In genomic region chr3L:7544639-7545183, dm6 we compare ENCODE assay signal across 4 fruit fly cellular contexts.
TF ChIP-seq lines count a peak whose summit lies in the region.

No protein-coding gene starts in this region.

- no peak for TF ChIP-seq CTCF in whole organism, embryonic (GFP tag; optimal IDR thresholded peaks at IDR 0.05; lab: Kevin White, UChicago)

TF ChIP-seq in whole organism, adult, 20 proteins besides CTCF, POLR2A, EP300 and RAD21:
- TF ChIP-seq CG33017 (tag; optimal IDR thresholded peaks at IDR 0.05; lab: Kevin White, UChicago) (no peak), kay (GFP tag; lab: Kevin White, UChicago; ENCODE audit: borderline replicate concordance) (peak; percentile 56), Hr96 (GFP tag; optimal IDR thresholded peaks at IDR 0.05; lab: Kevin White, UChicago) (no peak), Clk (GFP tag; optimal IDR thresholded peaks at IDR 0.05; lab: Kevin White, UChicago) (no peak), Crg-1 (GFP tag; optimal IDR thresholded peaks at IDR 0.05; lab: Kevin White, UChicago) (no peak), CG11617 (GFP tag; optimal IDR thresholded peaks at IDR 0.05; lab: Kevin White, UChicago) (no peak)

TF ChIP-seq in whole organism, embryonic, 481 proteins besides CTCF, POLR2A, EP300 and RAD21:
- TF ChIP-seq Blimp-1 (GFP tag; optimal IDR thresholded peaks at IDR 0.05; lab: Kevin White, UChicago) (peak; percentile 70), sens (GFP tag; lab: Kevin White, UChicago) (peak; percentile 17), Dip3 (GFP tag; optimal IDR thresholded peaks at IDR 0.05; lab: Kevin White, UChicago) (no peak), CG4328 (GFP tag; optimal IDR thresholded peaks at IDR 0.05; lab: Kevin White, UChicago) (no peak), CG7745 (tag; optimal IDR thresholded peaks at IDR 0.05; lab: Kevin White, UChicago) (no peak), sens-2 (GFP tag; IDR thresholded peaks at IDR 0.05; lab: Robert Waterston, UW) (no peak), CG10654 (GFP tag; optimal IDR thresholded peaks at IDR 0.05; lab: Kevin White, UChicago) (no peak), CkIIα-i1 (GFP tag; IDR thresholded peaks at IDR 0.05; lab: Robert Waterston, UW) (no peak), CG17328 (GFP tag; IDR thresholded peaks at IDR 0.05; lab: Robert Waterston, UW) (no peak)

TF ChIP-seq in whole organism, prepupa, 60 proteins besides CTCF, POLR2A, EP300 and RAD21:
- TF ChIP-seq CG32006 (GFP tag; optimal IDR thresholded peaks at IDR 0.05; lab: Kevin White, UChicago) (peak; percentile 61), CG6276 (GFP tag; optimal IDR thresholded peaks at IDR 0.05; lab: Kevin White, UChicago) (peak; percentile 14), CG16779 (tag; optimal IDR thresholded peaks at IDR 0.05; lab: Kevin White, UChicago) (no peak), CG15336 (GFP tag; IDR thresholded peaks at IDR 0.05; lab: Robert Waterston, UW) (0 out of 2 replicates have a peak, but pooled peaks have one; percentile 25), Hr4 (GFP tag; optimal IDR thresholded peaks at IDR 0.05; lab: Kevin White, UChicago) (peak; percentile 59), CG6854 (GFP tag; optimal IDR thresholded peaks at IDR 0.05; lab: Kevin White, UChicago) (no peak)
TF ChIP-seq in whole organism, prepupa: peak in this region for 4.

TF ChIP-seq in whole organism, pupa, 21 proteins besides CTCF, POLR2A, EP300 and RAD21:
- no peak for TF ChIP-seq Pif1B (GFP tag; optimal IDR thresholded peaks at IDR 0.05; lab: Kevin White, UChicago)
- TF ChIP-seq CG32121 (GFP tag; IDR thresholded peaks at IDR 0.05; lab: Robert Waterston, UW), result 0 out of 2 replicates have a peak, but pooled peaks have one; percentile 11
TF ChIP-seq in whole organism, pupa: peak in this region for 1.
